Worm (Caenorhabditis elegans) whole organism, early embryonic: ENCODE results near the gene Y24D9A.7.

ENCODE experiments used
- B0310.2 ChIP-seq: sonication (generic microtip); optimal IDR thresholded peaks from 2 replicates; lab custom pipeline; 2016; ENCODE audit warnings: mild to moderate bottlenecking, missing genetic modification characterization, missing compliant biosample characterization
- F13C5.2 ChIP-seq: sonication (generic microtip); optimal IDR thresholded peaks from 2 replicates; lab custom pipeline; 2017; ENCODE audit warnings: mild to moderate bottlenecking, missing genetic modification characterization, inconsistent platforms, missing compliant biosample characterization
- aly-1 ChIP-seq: sonication (generic microtip); optimal IDR thresholded peaks from 2 replicates; lab custom pipeline; 2016; ENCODE audit warnings: missing genetic modification characterization, missing compliant biosample characterization
- ama-1 ChIP-seq: fragments of 150-350 bp; optimal IDR thresholded peaks from 2 replicates; lab custom pipeline; 2014
- ceh-13 ChIP-seq: fragments of 200-800 bp; sonication (Bioruptor generic); optimal IDR thresholded peaks from 2 replicates; lab custom pipeline; 2018; ENCODE audit warnings: mild to moderate bottlenecking, missing genetic modification characterization, missing compliant biosample characterization
- ceh-36 ChIP-seq: sonication (generic microtip); optimal IDR thresholded peaks from 2 replicates; lab custom pipeline; 2016; ENCODE audit warnings: missing genetic modification characterization, inconsistent platforms, missing compliant biosample characterization
- ets-7 ChIP-seq: sonication (generic microtip); optimal IDR thresholded peaks from 2 replicates; lab custom pipeline; 2016; ENCODE audit warnings: missing genotype, missing genetic modification characterization, missing compliant biosample characterization
- flt-1 ChIP-seq: fragments of 200-800 bp; sonication (Bioruptor generic); IDR thresholded peaks from 2 replicates; pipeline ENCODE4 v1.3.6; 2022; ENCODE audit warnings: missing genetic modification characterization, missing compliant biosample characterization
- hmbx-1 ChIP-seq: sonication (generic microtip); optimal IDR thresholded peaks from 2 replicates; lab custom pipeline; 2016; ENCODE audit warnings: mild to moderate bottlenecking, missing genetic modification characterization, missing compliant biosample characterization
- hmg-4 ChIP-seq: fragments of 200-800 bp; sonication (Bioruptor generic); optimal IDR thresholded peaks from 2 replicates; lab custom pipeline; 2018; ENCODE audit warnings: mild to moderate bottlenecking, missing genetic modification characterization, missing compliant biosample characterization
- hnd-1 ChIP-seq: sonication (generic microtip); optimal IDR thresholded peaks from 2 replicates; lab custom pipeline; 2016; ENCODE audit warnings: missing genetic modification characterization, missing compliant biosample characterization
- pes-1 ChIP-seq: fragments of 200-800 bp; sonication (Bioruptor generic); IDR thresholded peaks from 2 replicates; pipeline ENCODE4 v1.3.6; 2022; ENCODE audit warnings: missing genetic modification reagents, missing genetic modification characterization, missing compliant biosample characterization
- scrt-1 ChIP-seq: fragments of 200-800 bp; sonication (Bioruptor generic); IDR thresholded peaks from 2 replicates; pipeline ENCODE4 v1.3.6; 2022; ENCODE audit warnings: missing genetic modification characterization, missing compliant biosample characterization
- sea-1 ChIP-seq: fragments of 200-800 bp; sonication (Bioruptor generic); conservative IDR thresholded peaks from 2 replicates; pipeline ENCODE4 v1.3.6; 2022; ENCODE audit warnings: missing genetic modification characterization, missing compliant biosample characterization
- tbx-11 ChIP-seq: fragments of 200-800 bp; sonication (Bioruptor generic); IDR thresholded peaks from 2 replicates; pipeline ENCODE4 v1.3.6; 2022; ENCODE audit warnings: missing genetic modification characterization, missing compliant biosample characterization
- tbx-37 ChIP-seq: fragments of 200-800 bp; sonication (Bioruptor generic); conservative IDR thresholded peaks from 2 replicates; pipeline ENCODE4 v1.3.6; 2022; ENCODE audit warnings: missing genetic modification reagents, missing genetic modification characterization, missing compliant biosample characterization
- tra-4 ChIP-seq: sonication (generic microtip); optimal IDR thresholded peaks from 2 replicates; lab custom pipeline; 2017; ENCODE audit warnings: missing genetic modification characterization, missing compliant biosample characterization

Y24D9A.7 gene

ce11 chrIV:4403870-4404269 is 1.1 kb downstream of the Y24D9A.7 start:
- no peak for TF ChIP-seq F13C5.2 (tag; lab: Kevin White, UChicago)
- no peak for TF ChIP-seq tbx-37 (GFP tag; lab: Robert Waterston, UW)
- no peak for TF ChIP-seq ama-1 (lab: Kevin White, UChicago)
- peak; percentile 38 for TF ChIP-seq hmg-4 (GFP tag; lab: Kevin White, UChicago)
- no peak for TF ChIP-seq pes-1 (GFP tag; lab: Robert Waterston, UW)
- no peak for TF ChIP-seq ets-7 (tag; lab: Kevin White, UChicago)

- TF ChIP-seq aly-1 (tag; lab: Kevin White, UChicago) (no peak), ceh-36 (tag; lab: Kevin White, UChicago) (no peak), flt-1 (GFP tag; lab: Robert Waterston, UW) (no peak), hmbx-1 (tag; lab: Kevin White, UChicago) (no peak), B0310.2 (tag; lab: Kevin White, UChicago) (no peak), ama-1 (lab: Kevin White, UChicago) (no peak), pes-1 (GFP tag; lab: Robert Waterston, UW) (no peak), hnd-1 (tag; lab: Kevin White, UChicago) (no peak), sea-1 (GFP tag; lab: Robert Waterston, UW) (no peak), tbx-11 (GFP tag; lab: Robert Waterston, UW) (no peak), hmg-4 (GFP tag; lab: Kevin White, UChicago) (no peak), tbx-37 (GFP tag; lab: Robert Waterston, UW) (no peak), F13C5.2 (tag; lab: Kevin White, UChicago) (no peak)
Measured at ce11 chrIV:4402413-4402812, 2.6 kb downstream of the Y24D9A.7 start.

- TF ChIP-seq flt-1 (GFP tag; lab: Robert Waterston, UW) (no peak), ets-7 (tag; lab: Kevin White, UChicago) (no peak), ceh-13 (GFP tag; lab: Kevin White, UChicago) (no peak), hmg-4 (GFP tag; lab: Kevin White, UChicago) (no peak), B0310.2 (tag; lab: Kevin White, UChicago) (no peak), sea-1 (GFP tag; lab: Robert Waterston, UW) (no peak), tbx-37 (GFP tag; lab: Robert Waterston, UW) (no peak), ama-1 (lab: Kevin White, UChicago) (no peak), scrt-1 (GFP tag; lab: Robert Waterston, UW) (no peak)
Measured at ce11 chrIV:4400350-4401326, 4.3 kb downstream of the Y24D9A.7 start, which contains the start of gene Y24D9A.6. TSS of gene Y24D9A.6 (minus strand) at chrIV:4400400.

ce11 chrIV:4399418-4400136 is 5.4 kb downstream of the Y24D9A.7 start:
- no peak for TF ChIP-seq aly-1 (tag; lab: Kevin White, UChicago)
- TF ChIP-seq ceh-36 (tag; lab: Kevin White, UChicago), result no peak
- TF ChIP-seq pes-1 (GFP tag; lab: Robert Waterston, UW), result peak; percentile 23; the same call in 1 of the 2 replicates
- peak; percentile 10 for TF ChIP-seq hmg-4 (GFP tag; lab: Kevin White, UChicago)

- TF ChIP-seq B0310.2 (tag; lab: Kevin White, UChicago) (no peak), hmbx-1 (tag; lab: Kevin White, UChicago) (no peak), ama-1 (lab: Kevin White, UChicago) (no peak), ets-7 (tag; lab: Kevin White, UChicago) (no peak), hnd-1 (tag; lab: Kevin White, UChicago) (no peak), flt-1 (GFP tag; lab: Robert Waterston, UW) (no peak), aly-1 (tag; lab: Kevin White, UChicago) (no peak), tra-4 (tag; lab: Kevin White, UChicago) (no peak)
Measured at ce11 chrIV:4398890-4399289, 6.1 kb downstream of the Y24D9A.7 start.

- peak; percentile 32 for TF ChIP-seq hmg-4 (GFP tag; lab: Kevin White, UChicago)
- no peak for TF ChIP-seq scrt-1 (GFP tag; lab: Robert Waterston, UW)
Measured at ce11 chrIV:4398420-4398819, 6.6 kb downstream of the Y24D9A.7 start.

- TF ChIP-seq tra-4 (tag; lab: Kevin White, UChicago) (no peak), ets-7 (tag; lab: Kevin White, UChicago) (no peak), B0310.2 (tag; lab: Kevin White, UChicago) (no peak)
Measured at ce11 chrIV:4397586-4397985, 7.4 kb downstream of the Y24D9A.7 start.
